Worm (Caenorhabditis elegans) whole organism, late embryonic: ENCODE results near the gene tebp-2.

Experiments used
- K09A11.1 ChIP-seq: sonication (generic microtip); optimal IDR thresholded peaks from 2 replicates; lab custom pipeline; 2017; ENCODE audit warnings: antibody characterized with exemption, mild to moderate bottlenecking, missing genetic modification characterization, missing compliant biosample characterization; ENCODE audit not compliant: insufficient read depth
- ama-1 ChIP-seq: fragments of 150-350 bp; optimal IDR thresholded peaks from 2 replicates; lab custom pipeline; 2014
- ceh-14 ChIP-seq: sonication (generic microtip); optimal IDR thresholded peaks from 2 replicates; lab custom pipeline; 2016; ENCODE audit warnings: missing genotype, missing genetic modification characterization, missing compliant biosample characterization
- ceh-18 ChIP-seq: sonication (generic microtip); optimal IDR thresholded peaks from 2 replicates; lab custom pipeline; 2016; ENCODE audit warnings: missing genetic modification characterization, missing compliant biosample characterization
- ceh-2 ChIP-seq: sonication (generic microtip); optimal IDR thresholded peaks from 2 replicates; lab custom pipeline; 2016; ENCODE audit warnings: missing genotype, missing genetic modification characterization, missing compliant biosample characterization
- ceh-30 ChIP-seq: fragments of 150-350 bp; optimal IDR thresholded peaks from 2 replicates; lab custom pipeline; 2014; ENCODE audit warnings: missing biosample characterization, missing genetic modification characterization
- ceh-45 ChIP-seq: fragments of 200-800 bp; sonication (Bioruptor generic); IDR thresholded peaks from 2 replicates; pipeline ENCODE4 v1.3.6; 2022; ENCODE audit warnings: missing genetic modification reagents, missing genetic modification characterization, missing compliant biosample characterization
- ceh-48 ChIP-seq: sonication (generic microtip); optimal IDR thresholded peaks from 2 replicates; lab custom pipeline; 2016; ENCODE audit warnings: missing genetic modification characterization, inconsistent platforms, missing compliant biosample characterization
- ceh-6 ChIP-seq: fragments of 200-800 bp; sonication (Bioruptor generic); optimal IDR thresholded peaks from 2 replicates; lab custom pipeline; 2018; ENCODE audit warnings: mild to moderate bottlenecking, missing genetic modification characterization, missing compliant biosample characterization
- ceh-9 ChIP-seq: sonication (generic microtip); optimal IDR thresholded peaks from 2 replicates; lab custom pipeline; 2016; ENCODE audit warnings: mild to moderate bottlenecking, missing genetic modification characterization, inconsistent platforms, missing compliant biosample characterization
- che-1 ChIP-seq: sonication (generic microtip); optimal IDR thresholded peaks from 2 replicates; lab custom pipeline; 2016; ENCODE audit warnings: mild to moderate bottlenecking, missing genetic modification characterization, missing compliant biosample characterization
- dmd-4 ChIP-seq: sonication (generic microtip); optimal IDR thresholded peaks from 2 replicates; lab custom pipeline; 2016; ENCODE audit warnings: borderline replicate concordance, missing genetic modification characterization, missing compliant biosample characterization
- dve-1 ChIP-seq: sonication (generic microtip); optimal IDR thresholded peaks from 2 replicates; lab custom pipeline; 2017; ENCODE audit warnings: antibody characterized with exemption, mild to moderate bottlenecking, missing genetic modification characterization, missing compliant biosample characterization
- elt-4 ChIP-seq: sonication (generic microtip); optimal IDR thresholded peaks from 2 replicates; lab custom pipeline; 2016; ENCODE audit warnings: missing genetic modification characterization, missing compliant biosample characterization
- eyg-1 ChIP-seq: sonication (generic microtip); optimal IDR thresholded peaks from 2 replicates; lab custom pipeline; 2016; ENCODE audit warnings: missing genotype, missing genetic modification characterization, missing compliant biosample characterization
- fax-1 ChIP-seq: sonication (generic microtip); optimal IDR thresholded peaks from 2 replicates; lab custom pipeline; 2016; ENCODE audit warnings: missing genotype, missing genetic modification characterization, missing compliant biosample characterization
- fkh-6 ChIP-seq: sonication (generic microtip); optimal IDR thresholded peaks from 2 replicates; lab custom pipeline; 2016; ENCODE audit warnings: missing genetic modification characterization, missing compliant biosample characterization
- hlh-13 ChIP-seq: fragments of 200-800 bp; sonication (Bioruptor generic); optimal IDR thresholded peaks from 2 replicates; lab custom pipeline; 2018; ENCODE audit warnings: mild to moderate bottlenecking, missing genetic modification characterization, missing compliant biosample characterization
- hlh-15 ChIP-seq: sonication (generic microtip); optimal IDR thresholded peaks from 2 replicates; lab custom pipeline; 2016; ENCODE audit warnings: missing genetic modification characterization, missing compliant biosample characterization
- hlh-6 ChIP-seq: sonication (generic microtip); optimal IDR thresholded peaks from 2 replicates; lab custom pipeline; 2016; ENCODE audit warnings: missing genotype, missing genetic modification characterization, missing compliant biosample characterization
- lim-6 ChIP-seq: sonication (generic microtip); optimal IDR thresholded peaks from 2 replicates; lab custom pipeline; 2016; ENCODE audit warnings: missing genetic modification characterization, missing compliant biosample characterization
- lin-11 ChIP-seq: fragments of 200-800 bp; sonication (Bioruptor generic); optimal IDR thresholded peaks from 2 replicates; lab custom pipeline; 2018; ENCODE audit warnings: mild to moderate bottlenecking, missing genetic modification characterization, missing compliant biosample characterization
- nfya-1 ChIP-seq: sonication (generic microtip); optimal IDR thresholded peaks from 2 replicates; lab custom pipeline; 2017; ENCODE audit warnings: missing genetic modification characterization, mild to moderate bottlenecking, missing compliant biosample characterization, antibody characterized with exemption, moderate library complexity
- odd-2 ChIP-seq: sonication (generic microtip); optimal IDR thresholded peaks from 2 replicates; lab custom pipeline; 2017; ENCODE audit warnings: antibody characterized with exemption, mild to moderate bottlenecking, missing genetic modification characterization, missing compliant biosample characterization
- pag-3 ChIP-seq: sonication (generic microtip); optimal IDR thresholded peaks from 2 replicates; lab custom pipeline; 2016; ENCODE audit warnings: missing compliant biosample characterization, missing genetic modification characterization, borderline replicate concordance
- pat-9 ChIP-seq: fragments of 200-800 bp; sonication (Bioruptor generic); optimal IDR thresholded peaks from 2 replicates; lab custom pipeline; 2018; ENCODE audit warnings: mild to moderate bottlenecking, missing genetic modification characterization, moderate library complexity, missing compliant biosample characterization
- pax-1 ChIP-seq: fragments of 150-350 bp; optimal IDR thresholded peaks from 2 replicates; lab custom pipeline; 2014; ENCODE audit warnings: missing biosample characterization, missing genetic modification characterization
- pha-2 ChIP-seq: sonication (generic microtip); optimal IDR thresholded peaks from 2 replicates; lab custom pipeline; 2017; ENCODE audit warnings: mild to moderate bottlenecking, missing genetic modification characterization, missing compliant biosample characterization
- pha-4 ChIP-seq: fragments of 150-350 bp; optimal IDR thresholded peaks from 2 replicates; lab custom pipeline; 2018; ENCODE audit warnings: missing biosample characterization, missing genetic modification reagents, missing genetic modification characterization
- pros-1 ChIP-seq: fragments of 150-350 bp; optimal IDR thresholded peaks from 2 replicates; lab custom pipeline; 2014; ENCODE audit warnings: missing biosample characterization, missing genetic modification reagents, missing genetic modification characterization
- rnt-1 ChIP-seq: sonication (generic microtip); optimal IDR thresholded peaks from 2 replicates; lab custom pipeline; 2016; ENCODE audit warnings: missing genetic modification characterization, missing compliant biosample characterization
- sdc-2 ChIP-seq: sonication (generic microtip); optimal IDR thresholded peaks from 2 replicates; lab custom pipeline; 2016; ENCODE audit warnings: missing genotype, missing genetic modification characterization, missing compliant biosample characterization
- sox-4 ChIP-seq: sonication (generic microtip); optimal IDR thresholded peaks from 2 replicates; lab custom pipeline; 2017; ENCODE audit warnings: mild to moderate bottlenecking, missing genetic modification characterization, inconsistent platforms, missing compliant biosample characterization
- tbx-2 ChIP-seq: sonication (generic microtip); optimal IDR thresholded peaks from 2 replicates; lab custom pipeline; 2016; ENCODE audit warnings: missing genetic modification characterization, missing compliant biosample characterization
- ttx-3 ChIP-seq: sonication (generic microtip); optimal IDR thresholded peaks from 2 replicates; lab custom pipeline; 2016; ENCODE audit warnings: missing genetic modification reagents, missing genetic modification characterization, missing compliant biosample characterization
- unc-42 ChIP-seq: sonication (generic microtip); optimal IDR thresholded peaks from 2 replicates; lab custom pipeline; 2016; ENCODE audit warnings: missing genotype, missing genetic modification characterization, missing compliant biosample characterization
- unc-86 ChIP-seq: sonication (generic microtip); optimal IDR thresholded peaks from 2 replicates; lab custom pipeline; 2016; ENCODE audit warnings: missing genetic modification characterization, missing compliant biosample characterization
- ztf-16 ChIP-seq: sonication (generic microtip); optimal IDR thresholded peaks from 2 replicates; lab custom pipeline; 2017; ENCODE audit warnings: missing genetic modification characterization, missing compliant biosample characterization

The tebp-2 gene

DNA sequence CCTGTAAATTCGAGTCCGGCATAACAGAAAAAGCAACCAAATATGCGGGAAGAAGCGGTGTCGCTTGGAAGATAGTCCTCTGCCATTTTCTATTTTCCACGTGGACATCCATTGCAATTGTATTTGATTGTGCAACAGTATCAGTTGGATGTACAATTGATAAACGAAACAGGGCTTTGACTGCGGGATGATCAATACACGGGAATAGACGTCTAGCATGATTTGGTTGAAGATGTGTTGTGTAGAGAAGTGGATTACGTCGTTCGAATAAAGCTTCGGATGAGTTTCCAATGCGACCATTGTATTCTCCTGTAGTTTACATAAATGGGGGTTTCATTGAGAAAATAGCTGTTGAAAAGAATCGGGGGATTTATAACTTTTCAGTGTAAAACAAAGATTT is 31.3 kb downstream of the tebp-2 start:
- no peak for TF ChIP-seq ceh-45
- TF ChIP-seq ceh-14 = no peak
- no peak for TF ChIP-seq fkh-6 (tag; lab: Kevin White, UChicago)
- TF ChIP-seq sdc-2 (tag; lab: Kevin White, UChicago) = no peak
- no peak for TF ChIP-seq pha-2
- no peak for TF ChIP-seq pat-9 (tag; lab: Kevin White, UChicago)
- TF ChIP-seq ceh-2 (tag; lab: Kevin White, UChicago) = no peak
- TF ChIP-seq ztf-16 (tag; lab: Kevin White, UChicago) = no peak
- no peak for TF ChIP-seq dmd-4 (tag; lab: Kevin White, UChicago)
- TF ChIP-seq hlh-15 (tag; lab: Kevin White, UChicago) = no peak
- TF ChIP-seq fax-1 (tag; lab: Kevin White, UChicago) = no peak
- TF ChIP-seq eyg-1 (tag; lab: Kevin White, UChicago) = no peak
- no peak for TF ChIP-seq ttx-3 (tag; lab: Kevin White, UChicago)
- TF ChIP-seq nfya-1 (tag; lab: Kevin White, UChicago) = no peak
- TF ChIP-seq rnt-1 (tag; lab: Kevin White, UChicago) = no peak
- no peak for TF ChIP-seq dve-1 (tag; lab: Kevin White, UChicago)

DNA sequence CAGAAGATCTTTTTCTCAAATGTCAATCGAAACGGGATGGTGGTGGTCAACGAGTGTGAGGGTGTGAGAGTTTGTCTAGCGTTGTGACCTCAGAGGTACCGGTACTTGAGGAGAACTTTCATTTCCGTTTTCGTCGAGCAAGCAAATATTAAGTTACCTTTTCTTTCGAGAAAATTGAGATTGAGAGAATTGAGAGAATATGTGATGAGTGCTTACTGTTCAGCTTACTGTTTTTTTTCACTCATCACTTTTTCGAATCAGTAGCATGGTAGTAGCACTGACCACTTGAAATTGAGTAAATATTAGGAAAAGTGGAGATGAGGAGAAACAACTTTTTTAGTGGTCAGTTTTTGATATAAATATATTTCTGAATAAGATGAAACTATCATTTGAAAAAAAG is 32.6 kb downstream of the tebp-2 start, which contains the start of gene T12E12.6:
T12E12.6 (minus strand) TSS at position 101 of the 400 bp plus-strand sequence.
- TF ChIP-seq ceh-14 (no peak), ceh-9 (no peak), unc-42 (tag; lab: Kevin White, UChicago) (no peak), ztf-16 (tag; lab: Kevin White, UChicago) (no peak), K09A11.1 (tag; lab: Kevin White, UChicago) (no peak), ceh-30 (tag; lab: Kevin White, UChicago) (no peak), nfya-1 (tag; lab: Kevin White, UChicago) (no peak), che-1 (tag; lab: Kevin White, UChicago) (no peak), ceh-18 (no peak)
- TF ChIP-seq, all 69 proteins: peak for 0

- no peak for TF ChIP-seq ceh-9
- TF ChIP-seq pha-4 (tag; lab: Kevin White, UChicago) = no peak
- TF ChIP-seq unc-86 (tag; lab: Kevin White, UChicago) = no peak
- TF ChIP-seq ama-1 (lab: Kevin White, UChicago) = no peak
- no peak for TF ChIP-seq fkh-6 (tag; lab: Kevin White, UChicago)
- no peak for TF ChIP-seq lim-6 (tag; lab: Kevin White, UChicago)
- no peak for TF ChIP-seq ztf-16 (tag; lab: Kevin White, UChicago)
- TF ChIP-seq sox-4 (tag; lab: Kevin White, UChicago) = no peak
- TF ChIP-seq lin-11 (tag; lab: Kevin White, UChicago) = no peak
- TF ChIP-seq pag-3 = no peak
- no peak for TF ChIP-seq hlh-13 (GFP tag; lab: Kevin White, UChicago)
- TF ChIP-seq ceh-48 (tag; lab: Kevin White, UChicago) = no peak
- TF ChIP-seq pax-1 (tag; lab: Kevin White, UChicago) = no peak
- TF ChIP-seq tbx-2 (tag; lab: Kevin White, UChicago) = no peak
- no peak for TF ChIP-seq eyg-1 (tag; lab: Kevin White, UChicago)
- no peak for TF ChIP-seq ceh-6 (GFP tag; lab: Kevin White, UChicago)
- no peak for TF ChIP-seq pros-1 (tag; lab: Kevin White, UChicago)
- TF ChIP-seq hlh-6 = no peak
- TF ChIP-seq elt-4 (tag; lab: Kevin White, UChicago) = no peak
- no peak for TF ChIP-seq odd-2
Measured at ce11 chrIV:5580588-5581308, 39.3 kb downstream of the tebp-2 start.
